Worm (Caenorhabditis elegans) whole organism, L3 larva: ENCODE measurements around the gene F46B3.14.

Experiments
- R02D3.7 ChIP-seq: fragments of 150-350 bp; optimal IDR thresholded peaks from 2 replicates; lab custom pipeline; 2014; ENCODE audit warnings: missing biosample characterization, missing genetic modification characterization
- ama-1 ChIP-seq: fragments of 150-350 bp; optimal IDR thresholded peaks from 2 replicates; lab custom pipeline; 2018
- elt-2 ChIP-seq: sonication (generic microtip); optimal IDR thresholded peaks from 2 replicates; lab custom pipeline; 2016; ENCODE audit warnings: missing genetic modification reagents, mild to moderate bottlenecking, missing genetic modification characterization, missing compliant biosample characterization
- nhr-11 ChIP-seq: fragments of 150-350 bp; optimal IDR thresholded peaks from 2 replicates; lab custom pipeline; 2014; ENCODE audit warnings: missing biosample characterization, missing genetic modification characterization
- nhr-23 ChIP-seq: fragments of 150-350 bp; optimal IDR thresholded peaks from 2 replicates; lab custom pipeline; 2014; ENCODE audit warnings: missing biosample characterization, missing genetic modification reagents, missing genetic modification characterization
- unc-62 ChIP-seq: fragments of 150-350 bp; sonication (generic microtip); optimal IDR thresholded peaks from 4 replicates; lab custom pipeline; 2014; ENCODE audit warnings: missing biosample characterization, missing genetic modification reagents, missing genetic modification characterization

DNA sequence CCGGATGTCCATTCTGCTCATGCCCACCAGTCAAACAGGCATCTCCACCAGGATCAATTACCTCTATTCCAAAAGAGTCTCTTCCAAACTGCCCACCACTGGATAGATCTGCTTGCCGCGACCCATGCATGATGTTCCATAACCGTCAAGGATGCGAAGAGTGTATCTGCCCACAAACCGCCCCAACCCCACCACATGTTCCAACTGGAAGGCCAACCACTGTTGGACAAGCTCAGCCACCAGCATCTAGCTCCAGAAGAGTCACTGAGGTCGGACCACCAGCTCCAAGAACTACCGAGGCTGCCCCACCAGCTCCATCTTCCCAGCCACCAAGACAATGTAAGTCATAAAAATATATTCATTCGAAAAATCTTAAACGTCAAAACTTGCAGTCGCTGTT lies 39.5 kb upstream of the F46B3.14 start:
- TF ChIP-seq unc-62 (GFP tag; lab: Kevin White, UChicago) (no peak), R02D3.7 (tag; lab: Kevin White, UChicago) (no peak), ama-1 (no peak), elt-2 (tag; lab: Kevin White, UChicago) (no peak), nhr-11 (tag; lab: Kevin White, UChicago) (no peak), nhr-23 (no peak)
